Worm (Caenorhabditis elegans) whole organism, early embryonic: Measurements from ENCODE around the gene srv-3.

ENCODE experiments used
- F13C5.2 ChIP-seq: sonication (generic microtip); optimal IDR thresholded peaks from 2 replicates; lab custom pipeline; 2017; ENCODE audit warnings: mild to moderate bottlenecking, missing genetic modification characterization, inconsistent platforms, missing compliant biosample characterization
- aly-1 ChIP-seq: sonication (generic microtip); optimal IDR thresholded peaks from 2 replicates; lab custom pipeline; 2016; ENCODE audit warnings: missing genetic modification characterization, missing compliant biosample characterization
- hmg-4 ChIP-seq: fragments of 200-800 bp; sonication (Bioruptor generic); optimal IDR thresholded peaks from 2 replicates; lab custom pipeline; 2018; ENCODE audit warnings: mild to moderate bottlenecking, missing genetic modification characterization, missing compliant biosample characterization
- pes-1 ChIP-seq: fragments of 200-800 bp; sonication (Bioruptor generic); IDR thresholded peaks from 2 replicates; pipeline ENCODE4 v1.3.6; 2022; ENCODE audit warnings: missing genetic modification reagents, missing genetic modification characterization, missing compliant biosample characterization

- no peak for TF ChIP-seq F13C5.2 (tag; lab: Kevin White, UChicago)
- no peak for TF ChIP-seq hmg-4 (GFP tag; lab: Kevin White, UChicago)
- TF ChIP-seq aly-1 (tag; lab: Kevin White, UChicago) = no peak
- no peak for TF ChIP-seq pes-1 (GFP tag; lab: Robert Waterston, UW)
Observed at ce11 chrV:19670866-19671265, 37.9 kb downstream of the srv-3 start.
